Worm (Caenorhabditis elegans) whole organism, L4 larva: ENCODE data around the gene trpp-6.

ENCODE experiments used
- F26F4.8 ChIP-seq: fragments of 200-800 bp; sonication (Bioruptor generic); conservative IDR thresholded peaks from 2 replicates; pipeline ENCODE4 v1.3.6; 2022; ENCODE audit warnings: missing genetic modification characterization, missing compliant biosample characterization
- F37D6.2 ChIP-seq: sonication (generic microtip); optimal IDR thresholded peaks from 2 replicates; lab custom pipeline; 2016; ENCODE audit warnings: mild to moderate bottlenecking, missing genetic modification characterization, missing compliant biosample characterization
- F44E2.7 ChIP-seq: fragments of 200-800 bp; sonication (Bioruptor generic); IDR thresholded peaks from 2 replicates; pipeline ENCODE4 v2.1.2; 2022; ENCODE audit warnings: missing genetic modification characterization, missing compliant biosample characterization
- T26A8.4 ChIP-seq: fragments of 200-800 bp; sonication (Bioruptor generic); IDR thresholded peaks from 2 replicates; pipeline ENCODE4 v1.3.6; 2022; ENCODE audit warnings: missing genetic modification characterization, missing compliant biosample characterization
- Y105C5A.15 ChIP-seq: fragments of 200-800 bp; sonication (Bioruptor generic); IDR thresholded peaks from 2 replicates; pipeline ENCODE4 v1.3.6; 2022; ENCODE audit warnings: missing genetic modification characterization, missing compliant biosample characterization
- aha-1 ChIP-seq: fragments of 150-350 bp; peaks from one replicate; lab custom pipeline; 2014; ENCODE audit warnings: missing biosample characterization, missing genetic modification characterization
- arid-1 ChIP-seq: fragments of 200-800 bp; sonication (Bioruptor generic); conservative IDR thresholded peaks from 2 replicates; pipeline ENCODE4 v1.3.6; 2022; ENCODE audit warnings: missing genetic modification reagents, missing genetic modification characterization, missing compliant biosample characterization
- attf-4 ChIP-seq: sonication (generic microtip); optimal IDR thresholded peaks from 3 replicates; lab custom pipeline; 2017; ENCODE audit warnings: missing biosample characterization, missing genetic modification characterization
- ceh-20 ChIP-seq: fragments of 200-800 bp; sonication (Bioruptor generic); IDR thresholded peaks from 2 replicates; pipeline ENCODE4 v1.3.6; 2022; ENCODE audit warnings: missing genetic modification reagents, missing genetic modification characterization, missing compliant biosample characterization
- ceh-28 ChIP-seq: fragments of 150-350 bp; optimal IDR thresholded peaks from 2 replicates; lab custom pipeline; 2014; ENCODE audit warnings: missing biosample characterization, missing genetic modification reagents, missing genetic modification characterization
- ceh-32 ChIP-seq: sonication (generic microtip); optimal IDR thresholded peaks from 2 replicates; lab custom pipeline; 2016; ENCODE audit warnings: mild to moderate bottlenecking, missing genetic modification characterization, missing compliant biosample characterization; ENCODE audit not compliant: poor library complexity
- ceh-44 ChIP-seq: fragments of 200-800 bp; sonication (Bioruptor generic); IDR thresholded peaks from 2 replicates; pipeline ENCODE4 v1.3.6; 2022; ENCODE audit warnings: missing genetic modification reagents, missing genetic modification characterization, missing compliant biosample characterization
- ceh-62 ChIP-seq: sonication (generic microtip); optimal IDR thresholded peaks from 2 replicates; lab custom pipeline; 2017; ENCODE audit warnings: missing biosample characterization, missing genetic modification characterization
- ces-1 ChIP-seq: fragments of 150-350 bp; sonication (generic microtip); optimal IDR thresholded peaks from 4 replicates; lab custom pipeline; 2014; ENCODE audit warnings: missing biosample characterization, missing genetic modification reagents, missing genetic modification characterization
- daf-12 ChIP-seq: fragments of 150-350 bp; optimal IDR thresholded peaks from 2 replicates; lab custom pipeline; 2014; ENCODE audit warnings: missing biosample characterization, missing genetic modification reagents, missing genetic modification characterization
- daf-16 ChIP-seq, 3 experiments: sonication (generic microtip); optimal IDR thresholded peaks; 2 replicates each; lab custom pipeline; 2016 to 2017; ENCODE audit warnings: missing genetic modification characterization in 3 of 3, missing genetic modification reagents in 3 of 3, mild to moderate bottlenecking in 2 of 3, missing compliant biosample characterization in 2 of 3, missing biosample characterization in 1 of 3, moderate library complexity in 1 of 3
- daf-19 ChIP-seq: fragments of 200-800 bp; sonication (Bioruptor generic); conservative IDR thresholded peaks from 2 replicates; pipeline ENCODE4 v1.3.6; 2022; ENCODE audit warnings: missing genetic modification characterization, missing compliant biosample characterization
- dmd-9 ChIP-seq: fragments of 200-800 bp; sonication (Bioruptor generic); IDR thresholded peaks from 2 replicates; pipeline ENCODE4 v1.3.6; 2022; ENCODE audit warnings: missing genetic modification reagents, missing genetic modification characterization, missing compliant biosample characterization
- dpl-1 ChIP-seq: fragments of 150-350 bp; optimal IDR thresholded peaks from 2 replicates; lab custom pipeline; 2014; ENCODE audit warnings: missing biosample characterization, missing genetic modification reagents, missing genetic modification characterization
- egl-43 ChIP-seq: fragments of 200-800 bp; sonication (Bioruptor generic); IDR thresholded peaks from 2 replicates; pipeline ENCODE4 v1.3.6; 2022; ENCODE audit warnings: missing genetic modification reagents, missing genetic modification characterization, missing compliant biosample characterization
- fos-1 ChIP-seq: fragments of 150-350 bp; optimal IDR thresholded peaks from 2 replicates; lab custom pipeline; 2014; ENCODE audit warnings: missing biosample characterization, missing genetic modification characterization
- hlh-11 ChIP-seq: fragments of 200-800 bp; sonication (Bioruptor generic); optimal IDR thresholded peaks from 2 replicates; lab custom pipeline; 2018; ENCODE audit warnings: mild to moderate bottlenecking, missing genetic modification characterization, missing compliant biosample characterization
- jun-1 ChIP-seq: fragments of 150-350 bp; optimal IDR thresholded peaks from 2 replicates; lab custom pipeline; 2014; ENCODE audit warnings: missing biosample characterization, missing genetic modification reagents, missing genetic modification characterization
- lin-15B ChIP-seq: fragments of 150-350 bp; sonication (generic microtip); optimal IDR thresholded peaks from 3 replicates; lab custom pipeline; 2014; ENCODE audit warnings: missing biosample characterization, missing genetic modification characterization
- lin-39 ChIP-seq: fragments of 150-350 bp; optimal IDR thresholded peaks from 2 replicates; lab custom pipeline; 2014; ENCODE audit warnings: missing biosample characterization, missing genetic modification reagents, missing genetic modification characterization
- lir-3 ChIP-seq: sonication (generic microtip); optimal IDR thresholded peaks from 2 replicates; lab custom pipeline; 2016; ENCODE audit warnings: mild to moderate bottlenecking, missing genetic modification characterization, missing compliant biosample characterization
- madf-9 ChIP-seq: fragments of 200-800 bp; sonication (Bioruptor generic); conservative IDR thresholded peaks from 2 replicates; pipeline ENCODE4 v1.3.6; 2022; ENCODE audit warnings: missing genetic modification reagents, missing genetic modification characterization, missing compliant biosample characterization
- mdl-1 ChIP-seq, 2 experiments: fragments of 150-350 bp in 1 of 2; sonication (generic microtip) in 1 of 2; optimal IDR thresholded peaks; 2 replicates each; lab custom pipeline; 2014 to 2017; ENCODE audit warnings: missing biosample characterization in 2 of 2, missing genetic modification characterization in 2 of 2
- mep-1 ChIP-seq: fragments of 150-350 bp; sonication (generic microtip); optimal IDR thresholded peaks from 3 replicates; lab custom pipeline; 2014; ENCODE audit warnings: missing biosample characterization, missing genetic modification characterization
- mes-2 ChIP-seq: sonication (generic microtip); optimal IDR thresholded peaks from 2 replicates; lab custom pipeline; 2016; ENCODE audit warnings: missing genotype, mild to moderate bottlenecking, missing genetic modification characterization, missing compliant biosample characterization; ENCODE audit not compliant: poor library complexity, severe bottlenecking
- nhr-11 ChIP-seq: fragments of 150-350 bp; optimal IDR thresholded peaks from 2 replicates; lab custom pipeline; 2014; ENCODE audit warnings: missing biosample characterization, missing genetic modification characterization
- nhr-111 ChIP-seq: fragments of 200-800 bp; sonication (Bioruptor generic); optimal IDR thresholded peaks from 2 replicates; lab custom pipeline; 2018; ENCODE audit warnings: mild to moderate bottlenecking, missing genetic modification characterization, missing compliant biosample characterization
- nhr-76 ChIP-seq: fragments of 150-350 bp; optimal IDR thresholded peaks from 2 replicates; lab custom pipeline; 2014; ENCODE audit warnings: missing biosample characterization, missing genetic modification characterization
- pqm-1 ChIP-seq: sonication (generic microtip); optimal IDR thresholded peaks from 2 replicates; lab custom pipeline; 2017; ENCODE audit warnings: missing biosample characterization, missing genetic modification characterization
- set-16 ChIP-seq: fragments of 200-800 bp; sonication (Bioruptor generic); IDR thresholded peaks from 2 replicates; pipeline ENCODE4 v1.3.6; 2022; ENCODE audit warnings: missing genetic modification reagents, missing genetic modification characterization, missing compliant biosample characterization
- skn-1 ChIP-seq: fragments of 150-350 bp; optimal IDR thresholded peaks from 2 replicates; lab custom pipeline; 2014; ENCODE audit warnings: missing biosample characterization, missing genetic modification characterization
- spr-1 ChIP-seq: sonication (generic microtip); optimal IDR thresholded peaks from 2 replicates; lab custom pipeline; 2016; ENCODE audit warnings: mild to moderate bottlenecking, missing genetic modification characterization, missing compliant biosample characterization
- spr-3 ChIP-seq: fragments of 200-800 bp; sonication (Bioruptor generic); optimal IDR thresholded peaks from 2 replicates; lab custom pipeline; 2018; ENCODE audit warnings: mild to moderate bottlenecking, missing genetic modification characterization, missing compliant biosample characterization
- tra-1 ChIP-seq: fragments of 200-800 bp; sonication (Bioruptor generic); IDR thresholded peaks from 2 replicates; pipeline ENCODE4 v1.3.6; 2022; ENCODE audit warnings: missing genetic modification reagents, missing genetic modification characterization, missing compliant biosample characterization
- unc-130 ChIP-seq: sonication (generic microtip); optimal IDR thresholded peaks from 2 replicates; lab custom pipeline; 2016; ENCODE audit warnings: missing genetic modification reagents, missing genetic modification characterization, missing compliant biosample characterization
- unc-39 ChIP-seq: sonication (generic microtip); optimal IDR thresholded peaks from 2 replicates; lab custom pipeline; 2017; ENCODE audit warnings: missing biosample characterization, missing genetic modification characterization
- unc-62 ChIP-seq, 3 experiments: fragments of 150-350 bp in 1 of 3; sonication (generic microtip); optimal IDR thresholded peaks in 2 of 3; peaks in 1 of 3; 1 replicate in 1 of 3; 2 replicates in 2 of 3; lab custom pipeline; 2014 to 2017; ENCODE audit warnings: missing biosample characterization in 3 of 3, missing genetic modification characterization in 3 of 3, missing genetic modification reagents in 3 of 3, missing genotype in 1 of 3
- vab-7 ChIP-seq: fragments of 200-800 bp; sonication (Bioruptor generic); IDR thresholded peaks from 2 replicates; pipeline ENCODE4 v1.3.6; 2022; ENCODE audit warnings: missing genetic modification reagents, missing genetic modification characterization, missing compliant biosample characterization
- zag-1 ChIP-seq: fragments of 150-350 bp; optimal IDR thresholded peaks from 2 replicates; lab custom pipeline; 2014; ENCODE audit warnings: missing biosample characterization, missing genetic modification characterization
- zfp-3 ChIP-seq: fragments of 200-800 bp; sonication (Bioruptor generic); conservative IDR thresholded peaks from 2 replicates; pipeline ENCODE4 v1.3.6; 2022; ENCODE audit warnings: missing genetic modification reagents, missing genetic modification characterization, missing compliant biosample characterization

trpp-6 gene

DNA sequence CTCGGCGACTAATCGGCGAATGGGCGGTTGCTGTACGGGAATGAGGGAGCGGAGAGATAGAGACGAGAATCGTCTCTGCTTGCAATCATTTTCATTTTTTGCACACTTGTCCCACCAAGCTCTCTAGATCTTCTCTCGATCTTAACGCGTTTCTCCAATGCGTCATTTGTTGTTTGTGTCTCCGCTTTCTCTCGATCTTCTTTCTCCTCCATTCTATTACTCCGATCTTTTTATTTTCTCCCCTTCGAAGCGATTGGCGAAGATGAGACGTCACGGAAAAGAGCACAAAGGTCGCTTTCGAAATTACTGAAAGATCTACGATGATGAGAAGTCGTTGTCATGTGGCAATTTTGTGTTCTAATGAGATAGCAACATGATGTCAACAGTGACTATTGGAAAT, 33.0 kb upstream of the trpp-6 start:
- TF ChIP-seq T26A8.4 (no peak), Y105C5A.15 (GFP tag; lab: Robert Waterston, UW) (no peak), nhr-76 (tag; lab: Kevin White, UChicago) (no peak), tra-1 (no peak), hlh-11 (tag; lab: Kevin White, UChicago) (peak; percentile 58), lin-15B (tag; lab: Kevin White, UChicago) (no peak), zag-1 (tag; lab: Kevin White, UChicago) (no peak), nhr-11 (tag; lab: Kevin White, UChicago) (peak; percentile 56), daf-16 (GFP tag; optimal IDR thresholded peaks at IDR 0.05; lab: Kevin White, UChicago) (peak in 1 of 2 experiments; percentile 83), daf-16 (tag; optimal IDR thresholded peaks at IDR 0.05; lab: Kevin White, UChicago) (no peak), aha-1 (tag; lab: Kevin White, UChicago) (peak; percentile 21), unc-62 (GFP tag; optimal IDR thresholded peaks at IDR 0.05 in 1 of 2; lab: Kevin White, UChicago) (peak in 1 of 2 experiments; percentile 76), unc-62 (tag; optimal IDR thresholded peaks at IDR 0.05; lab: Kevin White, UChicago) (no peak)

DNA sequence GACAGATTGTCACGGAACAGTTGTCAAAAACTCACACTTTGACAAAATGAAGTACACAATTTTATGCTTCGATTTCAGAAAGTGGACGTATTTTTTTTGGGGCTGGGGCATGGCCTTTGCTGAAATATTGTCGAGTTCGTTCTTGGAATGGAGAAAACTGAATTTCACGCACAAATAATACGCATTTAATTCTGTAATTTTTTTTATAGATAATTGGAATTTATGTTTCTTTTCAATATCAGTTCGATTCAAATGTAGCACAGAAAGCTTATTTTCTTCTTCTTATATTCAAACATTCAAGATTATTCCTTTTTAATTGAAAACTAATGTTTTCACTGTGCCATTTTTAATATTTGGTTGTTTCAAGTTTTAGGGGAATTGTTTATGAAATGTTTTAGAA, 31.3 kb upstream of the trpp-6 start, which contains the start of gene T07C12.10:
Gene T07C12.10, minus strand, starts transcription at position 101 of the 400 bp plus-strand sequence.
- TF ChIP-seq arid-1 (no peak), dpl-1 (GFP tag; lab: Kevin White, UChicago) (no peak), daf-12 (tag; lab: Kevin White, UChicago) (no peak), spr-1 (tag; lab: Kevin White, UChicago) (no peak), unc-39 (no peak), daf-19 (GFP tag; lab: Robert Waterston, UW) (no peak), mep-1 (tag; lab: Kevin White, UChicago) (no peak), ceh-20 (GFP tag; lab: Robert Waterston, UW) (no peak), F26F4.8 (GFP tag; lab: Robert Waterston, UW) (no peak), vab-7 (GFP tag; lab: Robert Waterston, UW) (no peak), mdl-1 (tag; optimal IDR thresholded peaks at IDR 0.05; lab: Kevin White, UChicago) (no peak), ceh-62 (no peak), ceh-32 (no peak), spr-3 (GFP tag; lab: Kevin White, UChicago) (no peak), unc-130 (GFP tag; lab: Kevin White, UChicago) (no peak), attf-4 (no peak), pqm-1 (tag; lab: Kevin White, UChicago) (no peak), jun-1 (tag; lab: Kevin White, UChicago) (no peak)

DNA sequence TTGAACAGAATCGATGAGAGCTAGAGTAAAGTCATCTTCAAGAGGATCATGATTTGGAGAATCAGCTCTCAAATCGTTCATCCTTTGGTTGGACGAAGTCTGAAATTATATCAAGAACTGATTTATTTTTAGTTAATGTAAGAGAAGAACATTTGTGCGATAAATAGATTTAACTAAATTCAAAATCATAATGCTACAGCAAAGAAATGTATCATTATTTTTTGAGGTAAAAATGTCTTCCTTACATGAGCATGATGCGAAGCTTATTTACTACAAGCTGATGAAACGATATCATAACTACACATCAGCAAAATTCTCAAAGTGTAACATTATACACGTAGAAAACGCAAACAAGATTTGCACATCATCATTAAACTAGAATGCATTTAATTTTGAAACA, 29.3 kb upstream of the trpp-6 start, which contains the start of gene madf-4:
Gene madf-4, minus strand, starts transcription at position 101 of the 400 bp plus-strand sequence.
- TF ChIP-seq ceh-28 (tag; lab: Kevin White, UChicago) (no peak), dmd-9 (GFP tag; lab: Robert Waterston, UW) (no peak), F44E2.7 (GFP tag; lab: Robert Waterston, UW) (no peak), F37D6.2 (no peak)

DNA sequence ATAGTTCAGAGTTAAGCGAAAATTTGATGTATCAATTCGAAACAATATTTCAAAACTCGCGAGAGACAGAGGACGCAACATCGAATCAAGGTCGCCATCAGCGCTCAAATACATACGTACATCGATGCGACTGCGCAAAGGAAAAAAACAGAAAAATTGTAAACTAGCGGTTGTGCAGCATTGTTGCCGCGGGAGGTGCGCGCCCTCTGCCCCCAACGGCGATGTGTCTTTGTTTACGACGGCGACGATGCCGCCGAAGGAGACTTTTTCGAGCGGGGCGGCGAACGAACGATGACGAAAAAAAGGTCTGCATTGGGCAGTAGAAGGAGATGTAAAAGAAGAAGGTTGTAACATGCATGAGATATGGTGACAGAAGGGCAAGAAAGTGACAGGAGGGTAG, 28.8 kb upstream of the trpp-6 start:
- TF ChIP-seq F26F4.8 (GFP tag; lab: Robert Waterston, UW): no peak
- TF ChIP-seq nhr-76 (tag; lab: Kevin White, UChicago): no peak
- TF ChIP-seq egl-43 (GFP tag; lab: Robert Waterston, UW): no peak
- TF ChIP-seq set-16 (GFP tag; lab: Robert Waterston, UW): peak; percentile 44; the same call in 1 of the 2 replicates
- no peak for TF ChIP-seq fos-1 (tag; lab: Kevin White, UChicago)
- TF ChIP-seq mep-1 (tag; lab: Kevin White, UChicago): peak; percentile 17
- no peak for TF ChIP-seq ceh-32
- no peak for TF ChIP-seq nhr-111 (GFP tag; lab: Kevin White, UChicago)
- TF ChIP-seq skn-1 (tag; lab: Kevin White, UChicago): no peak
- no peak for TF ChIP-seq attf-4
- TF ChIP-seq ceh-62: no peak
- TF ChIP-seq lir-3 (tag; lab: Kevin White, UChicago): no peak
- TF ChIP-seq madf-9: no peak
- 0 out of 2 replicates have a peak, but pooled peaks have one; percentile 35 for TF ChIP-seq ceh-20 (GFP tag; lab: Robert Waterston, UW)
- no peak for TF ChIP-seq tra-1
- no peak for TF ChIP-seq ceh-44 (GFP tag; lab: Robert Waterston, UW)
- TF ChIP-seq spr-1 (tag; lab: Kevin White, UChicago): no peak
- TF ChIP-seq zfp-3 (GFP tag; lab: Robert Waterston, UW): no peak
- no peak for TF ChIP-seq daf-16 (GFP tag; optimal IDR thresholded peaks at IDR 0.05; lab: Kevin White, UChicago)
- no peak for TF ChIP-seq daf-16 (tag; optimal IDR thresholded peaks at IDR 0.05; lab: Kevin White, UChicago)
- TF ChIP-seq mes-2 (tag; lab: Kevin White, UChicago): peak; percentile 6
- no peak for TF ChIP-seq zag-1 (tag; lab: Kevin White, UChicago)
- no peak for TF ChIP-seq ces-1 (GFP tag; lab: Kevin White, UChicago)
- no peak for TF ChIP-seq lin-39 (tag; lab: Kevin White, UChicago)
